Fruit fly (Drosophila melanogaster) whole organism, embryonic: ENCODE measurements around the gene wwk.
A peak's percentile ranks its signal among the peaks of the same experiment; 100 is the strongest.

Source experiments
- ATbp ChIP-seq: fragments of 200-800 bp; sonication (Bioruptor generic); optimal IDR thresholded peaks from 2 replicates; lab custom pipeline; 2017; ENCODE audit warnings: missing biosample characterization, mild to moderate bottlenecking, missing genetic modification characterization, missing genetic modification reagents
- Adf1 ChIP-seq: fragments of 200-800 bp; sonication (Bioruptor generic); IDR thresholded peaks from 2 replicates; pipeline ENCODE4 v1.3.6; 2022; ENCODE audit warnings: missing biosample characterization, missing genetic modification characterization
- C15 ChIP-seq: fragments of 200-800 bp; sonication (Bioruptor generic); IDR thresholded peaks from 3 replicates; pipeline ENCODE4 v1.3.6; 2022; ENCODE audit warnings: missing biosample characterization, missing genetic modification characterization
- CG10366 ChIP-seq: fragments of 200-800 bp; sonication (Bioruptor generic); IDR thresholded peaks from 2 replicates; pipeline ENCODE4 v1.3.6; 2022; ENCODE audit warnings: missing biosample characterization, missing genetic modification characterization
- CG11093 ChIP-seq: fragments of 200-800 bp; sonication (Bioruptor generic); IDR thresholded peaks from 3 replicates; pipeline ENCODE4 v1.3.6; 2022; ENCODE audit warnings: missing biosample characterization, missing genetic modification characterization
- CG11695 ChIP-seq: fragments of 200-800 bp; sonication (Bioruptor generic); IDR thresholded peaks from 3 replicates; pipeline ENCODE4 v1.3.6; 2022; ENCODE audit warnings: missing biosample characterization, missing genetic modification characterization
- CG13123 ChIP-seq: fragments of 200-800 bp; sonication (Bioruptor generic); optimal IDR thresholded peaks from 2 replicates; lab custom pipeline; 2016; ENCODE audit warnings: missing biosample characterization, missing genetic modification characterization
- CG14441 ChIP-seq: fragments of 200-800 bp; sonication (Bioruptor generic); IDR thresholded peaks from 2 replicates; pipeline ENCODE4 v1.3.6; 2022; ENCODE audit warnings: missing biosample characterization, missing genetic modification characterization
- CG14710 ChIP-seq: fragments of 200-800 bp; sonication (Bioruptor generic); optimal IDR thresholded peaks from 3 replicates; lab custom pipeline; 2019; ENCODE audit warnings: missing biosample characterization, mild to moderate bottlenecking, missing genetic modification characterization, moderate library complexity
- CG15011 ChIP-seq: fragments of 200-800 bp; sonication (Bioruptor generic); optimal IDR thresholded peaks from 3 replicates; lab custom pipeline; 2018; ENCODE audit warnings: missing biosample characterization, mild to moderate bottlenecking, missing genetic modification characterization
- CG15073 ChIP-seq: fragments of 200-800 bp; sonication (Bioruptor generic); optimal IDR thresholded peaks from 2 replicates; lab custom pipeline; 2016; ENCODE audit warnings: missing biosample characterization, missing genetic modification characterization
- CG18011 ChIP-seq: fragments of 200-800 bp; sonication (Bioruptor generic); optimal IDR thresholded peaks from 2 replicates; lab custom pipeline; 2017; ENCODE audit warnings: missing biosample characterization, missing genetic modification characterization, mild to moderate bottlenecking, moderate library complexity, missing genotype
- CG2712 ChIP-seq: fragments of 200-800 bp; optimal IDR thresholded peaks from 3 replicates; lab custom pipeline; 2019; ENCODE audit warnings: missing biosample characterization, mild to moderate bottlenecking, missing genetic modification characterization, moderate library complexity
- CG3726 ChIP-seq: fragments of 200-800 bp; sonication (Bioruptor generic); IDR thresholded peaks from 3 replicates; pipeline ENCODE4, ENCODE4 v1.3.6; 2022; ENCODE audit warnings: missing biosample characterization, missing genetic modification characterization
- CG3995 ChIP-seq: fragments of 200-800 bp; sonication (Bioruptor generic); optimal IDR thresholded peaks from 3 replicates; lab custom pipeline; 2016; ENCODE audit warnings: missing biosample characterization, missing genetic modification characterization
- CG4424 ChIP-seq: fragments of 200-800 bp; sonication (Bioruptor generic); optimal IDR thresholded peaks from 3 replicates; lab custom pipeline; 2016; ENCODE audit warnings: missing biosample characterization, missing genetic modification characterization
- CG4854 ChIP-seq: fragments of 200-800 bp; sonication (Bioruptor generic); optimal IDR thresholded peaks from 2 replicates; lab custom pipeline; 2016; ENCODE audit warnings: missing biosample characterization, missing genetic modification characterization, inconsistent platforms
- CG5180 ChIP-seq: fragments of 200-800 bp; sonication (Bioruptor generic); optimal IDR thresholded peaks from 3 replicates; lab custom pipeline; 2017; ENCODE audit warnings: missing biosample characterization, missing genetic modification characterization, mild to moderate bottlenecking, moderate library complexity, missing genetic modification reagents
- CG6175 ChIP-seq: fragments of 200-800 bp; sonication (Bioruptor generic); IDR thresholded peaks from 3 replicates; pipeline ENCODE4 v1.3.6; 2022; ENCODE audit warnings: missing biosample characterization, missing genetic modification characterization
- CG7271 ChIP-seq: fragments of 200-800 bp; sonication (Bioruptor generic); optimal IDR thresholded peaks from 2 replicates; lab custom pipeline; 2018; ENCODE audit warnings: missing biosample characterization, mild to moderate bottlenecking, missing genetic modification characterization, moderate library complexity
- CG7839 ChIP-seq: fragments of 200-800 bp; sonication (Bioruptor generic); optimal IDR thresholded peaks from 3 replicates; lab custom pipeline; 2018; ENCODE audit warnings: missing biosample characterization, mild to moderate bottlenecking, missing genetic modification characterization, moderate library complexity
- CG8388 ChIP-seq: fragments of 200-800 bp; sonication (Bioruptor generic); optimal IDR thresholded peaks from 2 replicates; lab custom pipeline; 2019; ENCODE audit warnings: missing biosample characterization, mild to moderate bottlenecking, missing genetic modification characterization, moderate library complexity
- CG9932 ChIP-seq: fragments of 200-800 bp; sonication (Bioruptor generic); IDR thresholded peaks from 2 replicates; pipeline ENCODE4 v1.3.6; 2022; ENCODE audit warnings: missing biosample characterization, missing genetic modification characterization
- CHES-1-like ChIP-seq: fragments of 200-800 bp; sonication (Bioruptor generic); optimal IDR thresholded peaks from 2 replicates; lab custom pipeline; 2016; ENCODE audit warnings: missing biosample characterization, missing genetic modification characterization
- CrebB ChIP-seq: fragments of 200-800 bp; sonication (Bioruptor generic); optimal IDR thresholded peaks from 3 replicates; lab custom pipeline; 2018; ENCODE audit warnings: missing biosample characterization, mild to moderate bottlenecking, missing genetic modification characterization
- Dref ChIP-seq: fragments of 200-800 bp; sonication (Bioruptor generic); IDR thresholded peaks from 2 replicates; pipeline ENCODE4 v1.3.6; 2022; ENCODE audit warnings: missing biosample characterization, missing genetic modification characterization
- GATAe ChIP-seq: fragments of 200-800 bp; sonication (Bioruptor generic); conservative IDR thresholded peaks from 2 replicates; pipeline ENCODE4 v1.3.6; 2022; ENCODE audit warnings: missing biosample characterization, missing genetic modification characterization
- HLH54F ChIP-seq: fragments of 200-800 bp; sonication (Bioruptor generic); optimal IDR thresholded peaks from 3 replicates; lab custom pipeline; 2016; ENCODE audit warnings: missing biosample characterization, missing genetic modification characterization
- Hmr ChIP-seq: fragments of 200-800 bp; sonication (Bioruptor generic); optimal IDR thresholded peaks from 3 replicates; lab custom pipeline; 2017; ENCODE audit warnings: mild to moderate bottlenecking, missing biosample characterization, missing genetic modification reagents, missing genetic modification characterization
- Hmx ChIP-seq: fragments of 200-800 bp; sonication (Bioruptor generic); optimal IDR thresholded peaks from 2 replicates; lab custom pipeline; 2016; ENCODE audit warnings: missing biosample characterization, missing genetic modification characterization
- Hr78 ChIP-seq, 2 experiments: fragments of 200-800 bp in 1 of 2; fragments of >200 bp in 1 of 2; sonication (Bioruptor generic) in 1 of 2; optimal IDR thresholded peaks; 2 replicates each; lab custom pipeline; 2017 to 2019; ENCODE audit warnings: missing biosample characterization in 2 of 2, missing genetic modification characterization in 2 of 2, mild to moderate bottlenecking in 1 of 2, moderate library complexity in 1 of 2
- Med ChIP-seq: fragments of 200-800 bp; sonication (Bioruptor generic); peaks from one replicate; lab custom pipeline; 2016; ENCODE audit warnings: missing biosample characterization, missing genetic modification characterization, mild to moderate bottlenecking, inconsistent platforms, moderate library complexity
- Xrp1 ChIP-seq: fragments of 200-800 bp; sonication (Bioruptor generic); IDR thresholded peaks from 2 replicates; pipeline ENCODE4 v1.3.6; 2022; ENCODE audit warnings: missing biosample characterization, missing genetic modification characterization
- btn ChIP-seq: fragments of 200-800 bp; sonication (Bioruptor generic); optimal IDR thresholded peaks from 2 replicates; lab custom pipeline; 2016; ENCODE audit warnings: missing biosample characterization, missing genetic modification characterization
- crol ChIP-seq: fragments of 200-800 bp; sonication (Bioruptor generic); IDR thresholded peaks from 2 replicates; pipeline ENCODE4 v1.3.6; 2022; ENCODE audit warnings: missing biosample characterization, missing genetic modification characterization
- dmrt11E ChIP-seq: fragments of 200-800 bp; sonication (Bioruptor generic); optimal IDR thresholded peaks from 3 replicates; lab custom pipeline; 2018; ENCODE audit warnings: missing biosample characterization, mild to moderate bottlenecking, missing genetic modification characterization, moderate library complexity
- esg ChIP-seq: fragments of 200-800 bp; sonication (Bioruptor generic); conservative IDR thresholded peaks from 2 replicates; pipeline ENCODE4 v1.3.6; 2022; ENCODE audit warnings: missing biosample characterization, missing genetic modification characterization
- gem ChIP-seq: fragments of 200-800 bp; sonication (Bioruptor generic); optimal IDR thresholded peaks from 2 replicates; lab custom pipeline; 2019; ENCODE audit warnings: missing biosample characterization, mild to moderate bottlenecking, missing genetic modification characterization, moderate library complexity
- gro ChIP-seq: fragments of 200-800 bp; sonication (Bioruptor generic); optimal IDR thresholded peaks from 2 replicates; lab custom pipeline; 2016; ENCODE audit warnings: missing biosample characterization, missing genetic modification characterization
- gsb-n ChIP-seq: fragments of 200-800 bp; sonication (Bioruptor generic); optimal IDR thresholded peaks from 3 replicates; lab custom pipeline; 2018; ENCODE audit warnings: missing biosample characterization, mild to moderate bottlenecking, missing genetic modification characterization
- h ChIP-seq: fragments of >200 bp; optimal IDR thresholded peaks from 2 replicates; lab custom pipeline; 2017
- kay ChIP-seq: fragments of 200-800 bp; sonication (Bioruptor generic); optimal IDR thresholded peaks from 2 replicates; lab custom pipeline; 2016; ENCODE audit warnings: missing biosample characterization, missing genetic modification characterization
- maf-S ChIP-seq: fragments of 200-800 bp; sonication (Bioruptor generic); optimal IDR thresholded peaks from 2 replicates; lab custom pipeline; 2016; ENCODE audit warnings: missing biosample characterization, missing genetic modification characterization
- pros ChIP-seq: fragments of 200-800 bp; sonication (Bioruptor generic); optimal IDR thresholded peaks from 3 replicates; lab custom pipeline; 2019; ENCODE audit warnings: missing biosample characterization, mild to moderate bottlenecking, missing genetic modification characterization, moderate library complexity
- pum ChIP-seq: fragments of 200-800 bp; sonication (Bioruptor generic); optimal IDR thresholded peaks from 2 replicates; lab custom pipeline; 2016; ENCODE audit warnings: missing biosample characterization, missing genetic modification characterization
- rib ChIP-seq: fragments of 200-800 bp; sonication (Bioruptor generic); IDR thresholded peaks from 2 replicates; pipeline ENCODE4 v1.3.6; 2022; ENCODE audit warnings: missing biosample characterization, missing genetic modification characterization
- schlank ChIP-seq: fragments of 200-800 bp; sonication (Bioruptor generic); optimal IDR thresholded peaks from 2 replicates; lab custom pipeline; 2018; ENCODE audit warnings: missing biosample characterization, mild to moderate bottlenecking, missing genetic modification characterization
- sr ChIP-seq: fragments of 200-800 bp; sonication (Bioruptor generic); IDR thresholded peaks from 3 replicates; pipeline ENCODE4 v1.3.6; 2022; ENCODE audit warnings: missing biosample characterization, missing genetic modification characterization
- trh ChIP-seq: fragments of 200-800 bp; sonication (Bioruptor generic); optimal IDR thresholded peaks from 2 replicates; lab custom pipeline; 2016; ENCODE audit warnings: missing biosample characterization, missing genetic modification characterization
- twi ChIP-seq: fragments of 200-800 bp; optimal IDR thresholded peaks from 2 replicates; lab custom pipeline; 2019; ENCODE audit warnings: missing biosample characterization, mild to moderate bottlenecking, missing genetic modification characterization, moderate library complexity
- unc-4 ChIP-seq: fragments of 200-800 bp; sonication (Bioruptor generic); IDR thresholded peaks from 2 replicates; pipeline ENCODE4 v1.3.6; 2022; ENCODE audit warnings: missing biosample characterization, missing genetic modification characterization; ENCODE audit not compliant: partially characterized antibody
- zen ChIP-seq: fragments of 200-800 bp; sonication (Bioruptor generic); optimal IDR thresholded peaks from 3 replicates; lab custom pipeline; 2018; ENCODE audit warnings: missing biosample characterization, mild to moderate bottlenecking, missing genetic modification characterization, moderate library complexity

wwk gene

DNA sequence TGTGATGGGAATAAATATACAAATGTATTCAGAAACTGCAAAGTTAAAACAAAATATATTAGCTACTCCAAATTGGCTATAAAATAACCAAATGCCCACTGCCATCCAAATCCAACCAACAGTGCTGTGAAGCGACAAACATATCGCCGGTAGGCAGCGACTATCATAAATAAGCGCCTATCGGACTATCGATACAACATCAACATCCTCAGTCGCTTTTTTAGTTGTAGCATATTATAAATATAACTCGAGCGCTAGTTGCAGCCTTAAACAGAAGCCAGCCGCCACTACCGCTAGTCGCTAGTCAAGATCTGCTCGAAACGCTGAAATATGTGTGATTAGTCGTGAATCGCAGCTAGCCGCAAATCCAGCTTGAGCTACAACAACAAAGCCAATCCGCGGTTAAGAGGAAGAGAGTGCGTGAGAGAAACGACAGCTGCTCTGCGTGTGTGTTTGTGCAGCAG, 35.2 kb upstream of the wwk start (continued):
- TF ChIP-seq maf-S (GFP tag; lab: Kevin White, UChicago) (no peak), C15 (GFP tag; lab: Robert Waterston, UW) (no peak), kay (GFP tag; lab: Kevin White, UChicago) (no peak), CG14441 (GFP tag; lab: Robert Waterston, UW) (no peak), CG3995 (GFP tag; lab: Kevin White, UChicago) (no peak), CG11695 (no peak), Hr78 (GFP tag; optimal IDR thresholded peaks at IDR 0.05; lab: Kevin White, UChicago) (no peak), btn (GFP tag; lab: Kevin White, UChicago) (no peak), Dref (GFP tag; lab: Robert Waterston, UW) (peak; percentile 94), Hmx (GFP tag; lab: Kevin White, UChicago) (no peak), CG2712 (tag; lab: Kevin White, UChicago) (no peak), CG14710 (tag; lab: Kevin White, UChicago) (peak; percentile 25), Med (GFP tag; lab: Kevin White, UChicago) (peak; percentile 93), CG10366 (GFP tag; lab: Robert Waterston, UW) (0 out of 2 replicates have a peak, but pooled peaks have one; percentile 15), dmrt11E (tag; lab: Kevin White, UChicago) (peak; percentile 24), pum (GFP tag; lab: Kevin White, UChicago) (peak; percentile 23), rib (no peak), CG18011 (GFP tag; lab: Kevin White, UChicago) (no peak), CG4854 (no peak), GATAe (no peak), CG3726 (GFP tag; lab: Robert Waterston, UW) (no peak), zen (tag; lab: Kevin White, UChicago) (peak; percentile 39), ATbp (GFP tag; lab: Kevin White, UChicago) (no peak), CHES-1-like (GFP tag; lab: Kevin White, UChicago) (no peak), Xrp1 (GFP tag; lab: Robert Waterston, UW) (no peak), gem (tag; lab: Kevin White, UChicago) (no peak), CG7271 (tag; lab: Kevin White, UChicago) (no peak), CG7839 (tag; lab: Kevin White, UChicago) (no peak), sr (GFP tag; lab: Robert Waterston, UW) (no peak), Hmr (GFP tag; lab: Kevin White, UChicago) (no peak), h (lab: Kevin White, UChicago) (no peak), trh (GFP tag; lab: Kevin White, UChicago) (no peak), twi (no peak), crol (GFP tag; lab: Robert Waterston, UW) (no peak), HLH54F (GFP tag; lab: Kevin White, UChicago) (peak; percentile 23), Adf1 (GFP tag; lab: Robert Waterston, UW) (no peak; the same call in 1 of the 2 replicates), CG9932 (peak; percentile 84), CG5180 (GFP tag; lab: Kevin White, UChicago) (no peak), CG11093 (no peak), CG15073 (GFP tag; lab: Kevin White, UChicago) (no peak), gsb-n (tag; lab: Kevin White, UChicago) (no peak), CG15011 (GFP tag; lab: Kevin White, UChicago) (no peak), pros (GFP tag; lab: Kevin White, UChicago) (no peak), esg (GFP tag; lab: Robert Waterston, UW) (no peak), CG4424 (GFP tag; lab: Kevin White, UChicago) (peak; percentile 28), CG13123 (GFP tag; lab: Kevin White, UChicago) (no peak), CG8388 (GFP tag; lab: Kevin White, UChicago) (no peak), gro (GFP tag; lab: Kevin White, UChicago) (no peak), unc-4 (peak; percentile 78), CrebB (tag; lab: Kevin White, UChicago) (no peak), schlank (tag; lab: Kevin White, UChicago) (no peak), CG6175 (GFP tag; lab: Robert Waterston, UW) (no peak)
